Fruit fly (Drosophila melanogaster): Measurements from ENCODE around the gene Or71a.
A peak's percentile ranks its signal among the peaks of the same experiment; 100 is the strongest.

Or71a gene

dm6 chr3L:15104849-15105555, 26.8 kb upstream of the Or71a start (continued):
- TF ChIP-seq ash1 (GFP tag; optimal IDR thresholded peaks at IDR 0.05): no peak
- TF ChIP-seq MBD-R2 (GFP tag; IDR thresholded peaks at IDR 0.05): peak; percentile 34; the same call in 1 of the 2 replicates
- peak; percentile 43; the same call in 1 of the 2 replicates for TF ChIP-seq CG7372 (GFP tag; IDR thresholded peaks at IDR 0.05)
- no peak for TF ChIP-seq CG4328 (GFP tag; optimal IDR thresholded peaks at IDR 0.05)
- TF ChIP-seq Bdp1 (GFP tag; optimal IDR thresholded peaks at IDR 0.05): peak; percentile 25
- peak; percentile 14; the same call in 1 of the 3 replicates for TF ChIP-seq CG7357 (GFP tag; IDR thresholded peaks at IDR 0.05)
- no peak for TF ChIP-seq toy (GFP tag; IDR thresholded peaks at IDR 0.05)
- TF ChIP-seq scrt (GFP tag; optimal IDR thresholded peaks at IDR 0.05): peak; percentile 43
- no peak for TF ChIP-seq CG3726 (GFP tag; IDR thresholded peaks at IDR 0.05)
- no peak for TF ChIP-seq seq (GFP tag; IDR thresholded peaks at IDR 0.05)
- TF ChIP-seq Hmx (GFP tag; optimal IDR thresholded peaks at IDR 0.05): no peak
- no peak for TF ChIP-seq disco-r (GFP tag; optimal IDR thresholded peaks at IDR 0.05)
- peak; percentile 10; the same call in 1 of the 2 replicates for TF ChIP-seq Adf1 (GFP tag; IDR thresholded peaks at IDR 0.05)
- TF ChIP-seq CG2199 (GFP tag; IDR thresholded peaks at IDR 0.05): no peak
- peak; percentile 8 for TF ChIP-seq CG8089 (GFP tag; optimal IDR thresholded peaks at IDR 0.05)
- TF ChIP-seq trem (tag; optimal IDR thresholded peaks at IDR 0.05): no peak
- TF ChIP-seq sim (GFP tag; IDR thresholded peaks at IDR 0.05): no peak
- peak; percentile 65 for TF ChIP-seq Rfx (GFP tag; IDR thresholded peaks at IDR 0.05)
- no peak for TF ChIP-seq CG8478 (optimal IDR thresholded peaks at IDR 0.05)
- TF ChIP-seq sug (tag; optimal IDR thresholded peaks at IDR 0.05): peak; percentile 7
- no peak for TF ChIP-seq Trl (optimal IDR thresholded peaks at IDR 0.05)
- peak; percentile 20 for TF ChIP-seq Trl (GFP tag; optimal IDR thresholded peaks at IDR 0.05)
- TF ChIP-seq Ssrp (tag; optimal IDR thresholded peaks at IDR 0.05): peak; percentile 51
- TF ChIP-seq da (GFP tag; optimal IDR thresholded peaks at IDR 0.05): no peak
- peak; percentile 53 for TF ChIP-seq CG10209 (GFP tag; optimal IDR thresholded peaks at IDR 0.05)
- no peak for TF ChIP-seq CG14965 (GFP tag; optimal IDR thresholded peaks at IDR 0.05; ENCODE audit: borderline replicate concordance)
- TF ChIP-seq croc (GFP tag; conservative IDR thresholded peaks at IDR 0.05): peak; percentile 26; the same call in 2 of the 3 replicates
- TF ChIP-seq Sin3A (optimal IDR thresholded peaks at IDR 0.05): no peak
- peak; percentile 95 for TF ChIP-seq D19A (tag; optimal IDR thresholded peaks at IDR 0.05)
- TF ChIP-seq ase (GFP tag; IDR thresholded peaks at IDR 0.05): no peak
- TF ChIP-seq cato (GFP tag; optimal IDR thresholded peaks at IDR 0.05; ENCODE audit: borderline replicate concordance): peak; percentile 0
- TF ChIP-seq Elba2 (GFP tag; optimal IDR thresholded peaks at IDR 0.05): no peak
- peak; percentile 23 for TF ChIP-seq phol (tag; optimal IDR thresholded peaks at IDR 0.05)
- TF ChIP-seq CG43689 (GFP tag; IDR thresholded peaks at IDR 0.05): no peak
- TF ChIP-seq CG17359 (tag; optimal IDR thresholded peaks at IDR 0.05): peak; percentile 50
- peak; percentile 56 for TF ChIP-seq Xbp1 (GFP tag; optimal IDR thresholded peaks at IDR 0.05)
- peak; percentile 48 for TF ChIP-seq Xrp1 (GFP tag; IDR thresholded peaks at IDR 0.05)
- TF ChIP-seq CG10147 (GFP tag; optimal IDR thresholded peaks at IDR 0.05): peak; percentile 35
- peak; percentile 46 for TF ChIP-seq CG9817 (tag; optimal IDR thresholded peaks at IDR 0.05)
- TF ChIP-seq CG18262 (tag; optimal IDR thresholded peaks at IDR 0.05): peak; percentile 46
- TF ChIP-seq ems (GFP tag; optimal IDR thresholded peaks at IDR 0.05): peak; percentile 9
- no peak for TF ChIP-seq HLH4C (GFP tag; IDR thresholded peaks at IDR 0.05; ENCODE audit: partially characterized antibody)
- TF ChIP-seq Optix (GFP tag; IDR thresholded peaks at IDR 0.05): peak; percentile 43; the same call in 1 of the 3 replicates
- no peak for TF ChIP-seq ttk (GFP tag; IDR thresholded peaks at IDR 0.05)
- no peak for TF ChIP-seq CG3838 (GFP tag; optimal IDR thresholded peaks at IDR 0.05)
- TF ChIP-seq CG8944 (GFP tag; optimal IDR thresholded peaks at IDR 0.05): peak; percentile 49
- no peak for TF ChIP-seq CG13894 (tag; optimal IDR thresholded peaks at IDR 0.05)
- TF ChIP-seq CG15601 (tag; optimal IDR thresholded peaks at IDR 0.05): no peak
- no peak for TF ChIP-seq onecut (GFP tag; IDR thresholded peaks at IDR 0.05)
- TF ChIP-seq CG4360 (GFP tag; IDR thresholded peaks at IDR 0.05): no peak
- TF ChIP-seq Nf-YC (tag; optimal IDR thresholded peaks at IDR 0.05): no peak
- TF ChIP-seq CG6175 (GFP tag; IDR thresholded peaks at IDR 0.05): no peak; the same call in none of the 3 replicates
